Worm (Caenorhabditis elegans) whole organism, young adult: ENCODE data around the gene vha-2.

Source experiments
- F23B12.7 ChIP-seq: sonication (generic microtip); optimal IDR thresholded peaks from 2 replicates; lab custom pipeline; 2017; ENCODE audit warnings: missing genetic modification characterization, mild to moderate bottlenecking, missing compliant biosample characterization, antibody characterized with exemption, moderate library complexity; ENCODE audit not compliant: insufficient read depth
- ama-1 ChIP-seq, 3 experiments: fragments of 150-350 bp in 1 of 3; sonication (generic microtip) in 2 of 3; optimal IDR thresholded peaks; 2 replicates each; lab custom pipeline; 2014 to 2018; ENCODE audit warnings: missing biosample characterization in 2 of 3, missing genetic modification characterization in 2 of 3, missing genetic modification reagents in 2 of 3
- cebp-2 ChIP-seq: fragments of 200-800 bp; sonication (Bioruptor generic); IDR thresholded peaks from 2 replicates; pipeline ENCODE4 v1.3.6; 2022; ENCODE audit warnings: missing genetic modification characterization, missing compliant biosample characterization
- dpff-1 ChIP-seq: sonication (generic microtip); optimal IDR thresholded peaks from 2 replicates; lab custom pipeline; 2017; ENCODE audit warnings: mild to moderate bottlenecking, missing genetic modification characterization, missing compliant biosample characterization
- madf-10 ChIP-seq: sonication (generic microtip); optimal IDR thresholded peaks from 2 replicates; lab custom pipeline; 2016; ENCODE audit warnings: mild to moderate bottlenecking, missing genetic modification characterization, missing compliant biosample characterization
- madf-6 ChIP-seq: fragments of 200-800 bp; sonication (Bioruptor generic); IDR thresholded peaks from 2 replicates; pipeline ENCODE4 v1.3.6; 2022; ENCODE audit warnings: missing genetic modification reagents, missing genetic modification characterization, missing compliant biosample characterization
- mcd-1 ChIP-seq: fragments of 200-800 bp; sonication (Bioruptor generic); IDR thresholded peaks from 2 replicates; pipeline ENCODE4 v1.3.6; 2022; ENCODE audit warnings: missing genetic modification reagents, missing genetic modification characterization, missing compliant biosample characterization
- nfya-1 ChIP-seq: sonication (generic microtip); optimal IDR thresholded peaks from 2 replicates; lab custom pipeline; 2017; ENCODE audit warnings: antibody characterized with exemption, missing compliant biosample characterization, missing genetic modification characterization, borderline replicate concordance; ENCODE audit not compliant: insufficient read depth
- pha-4 ChIP-seq: fragments of 150-350 bp; sonication (generic microtip); optimal IDR thresholded peaks from 2 replicates; lab custom pipeline; 2014; ENCODE audit warnings: missing biosample characterization, missing genetic modification reagents, missing genetic modification characterization
- snpc-4 ChIP-seq, 5 experiments: fragments of 150-350 bp in 1 of 5; sonication (generic microtip) in 4 of 5; optimal IDR thresholded peaks; 2 replicates each; lab custom pipeline; 2014 to 2018; ENCODE audit warnings: missing genetic modification characterization in 5 of 5, missing biosample characterization in 3 of 5, antibody characterized with exemption in 2 of 5, mild to moderate bottlenecking in 2 of 5, missing compliant biosample characterization in 2 of 5, missing genotype in 2 of 5, moderate library complexity in 2 of 5, missing genetic modification reagents in 1 of 5
- tbp1 ChIP-seq: fragments of 200-800 bp; sonication (Bioruptor generic); optimal IDR thresholded peaks from 2 replicates; lab custom pipeline; 2018; ENCODE audit warnings: mild to moderate bottlenecking, missing genetic modification characterization, missing compliant biosample characterization

ce11 chrIII:9796448-9796847, 14.5 kb downstream of the vha-2 start, which contains the start of gene srxa-10:
- no peak for TF ChIP-seq pha-4 (tag; lab: Kevin White, UChicago)
- TF ChIP-seq madf-10 (tag; lab: Kevin White, UChicago): no peak
- TF ChIP-seq snpc-4 (GFP tag; optimal IDR thresholded peaks at IDR 0.05; lab: Kevin White, UChicago): no peak
- TF ChIP-seq snpc-4 (tag; optimal IDR thresholded peaks at IDR 0.05; lab: Kevin White, UChicago): no peak
- TF ChIP-seq madf-6 (GFP tag; lab: Robert Waterston, UW): no peak
- TF ChIP-seq cebp-2 (GFP tag; lab: Robert Waterston, UW): no peak
- TF ChIP-seq dpff-1 (tag; lab: Kevin White, UChicago): no peak
- TF ChIP-seq tbp1: no peak
- no peak for TF ChIP-seq nfya-1
- no peak for TF ChIP-seq ama-1 (optimal IDR thresholded peaks at IDR 0.05; lab: Kevin White, UChicago)
- no peak for TF ChIP-seq ama-1 (GFP tag; optimal IDR thresholded peaks at IDR 0.05; lab: Kevin White, UChicago)
- no peak for TF ChIP-seq F23B12.7
- TF ChIP-seq mcd-1 (GFP tag; lab: Robert Waterston, UW): no peak
